Worm (Caenorhabditis elegans) whole organism, young adult: ENCODE measurements around the gene epg-3.
A peak's percentile ranks its signal among the peaks of the same experiment; 100 is the strongest.

ENCODE experiments used
- F10E7.11 ChIP-seq: sonication (generic microtip); optimal IDR thresholded peaks from 2 replicates; lab custom pipeline; 2017; ENCODE audit warnings: mild to moderate bottlenecking, missing genetic modification characterization, moderate library complexity, missing compliant biosample characterization
- F22D6.2 ChIP-seq: sonication (generic microtip); optimal IDR thresholded peaks from 2 replicates; lab custom pipeline; 2016; ENCODE audit warnings: mild to moderate bottlenecking, missing genetic modification characterization, missing compliant biosample characterization
- F33H1.4 ChIP-seq: fragments of 200-800 bp; sonication (Bioruptor generic); IDR thresholded peaks from 2 replicates; pipeline ENCODE4 v1.3.6; 2022; ENCODE audit warnings: missing genetic modification reagents, missing genetic modification characterization, missing compliant biosample characterization
- F52B5.7 ChIP-seq: sonication (generic microtip); optimal IDR thresholded peaks from 2 replicates; lab custom pipeline; 2016; ENCODE audit warnings: mild to moderate bottlenecking, missing genetic modification characterization, missing compliant biosample characterization
- F57A8.1 ChIP-seq: fragments of 200-800 bp; sonication (Bioruptor generic); optimal IDR thresholded peaks from 2 replicates; lab custom pipeline; 2018; ENCODE audit warnings: mild to moderate bottlenecking, missing genetic modification characterization, moderate library complexity, missing compliant biosample characterization
- K12H6.12 ChIP-seq: fragments of 200-800 bp; sonication (Bioruptor generic); optimal IDR thresholded peaks from 2 replicates; lab custom pipeline; 2018; ENCODE audit warnings: mild to moderate bottlenecking, missing genetic modification characterization, missing compliant biosample characterization
- Y53G8AR.9 ChIP-seq: fragments of 200-800 bp; sonication (Bioruptor generic); conservative IDR thresholded peaks from 2 replicates; pipeline ENCODE4 v1.3.6; 2022; ENCODE audit warnings: missing genetic modification reagents, missing genetic modification characterization, missing compliant biosample characterization
- Y79H2A.3 ChIP-seq: fragments of 200-800 bp; sonication (Bioruptor generic); conservative IDR thresholded peaks from 2 replicates; pipeline ENCODE4 v1.3.6; 2022; ENCODE audit warnings: missing genetic modification reagents, missing genetic modification characterization, missing compliant biosample characterization
- akir-1 ChIP-seq: fragments of 200-800 bp; sonication (Bioruptor generic); optimal IDR thresholded peaks from 2 replicates; lab custom pipeline; 2018; ENCODE audit warnings: mild to moderate bottlenecking, missing genetic modification characterization, moderate library complexity, missing compliant biosample characterization
- attf-6 ChIP-seq: fragments of 200-800 bp; sonication (Bioruptor generic); IDR thresholded peaks from 2 replicates; pipeline ENCODE4 v1.3.6; 2022; ENCODE audit warnings: missing genetic modification reagents, missing genetic modification characterization, missing compliant biosample characterization
- bed-2 ChIP-seq: fragments of 200-800 bp; sonication (Bioruptor generic); IDR thresholded peaks from 2 replicates; pipeline ENCODE4 v1.3.6; 2022; ENCODE audit warnings: missing genetic modification reagents, missing genetic modification characterization, missing compliant biosample characterization
- ccch-3 ChIP-seq: fragments of 200-800 bp; sonication (Bioruptor generic); optimal IDR thresholded peaks from 2 replicates; lab custom pipeline; 2018; ENCODE audit warnings: mild to moderate bottlenecking, missing genetic modification characterization, missing compliant biosample characterization
- cebp-1 ChIP-seq, 2 experiments: fragments of 200-800 bp in 1 of 2; sonication (Bioruptor generic) in 1 of 2; sonication (generic microtip) in 1 of 2; IDR thresholded peaks in 1 of 2; optimal IDR thresholded peaks in 1 of 2; 2 replicates each; pipeline versions ENCODE4 v1.3.6 to Lab custom; 2017 to 2022; ENCODE audit warnings: missing compliant biosample characterization in 2 of 2, missing genetic modification characterization in 2 of 2, mild to moderate bottlenecking in 1 of 2, missing genetic modification reagents in 1 of 2, moderate library complexity in 1 of 2
- cebp-2 ChIP-seq: fragments of 200-800 bp; sonication (Bioruptor generic); IDR thresholded peaks from 2 replicates; pipeline ENCODE4 v1.3.6; 2022; ENCODE audit warnings: missing genetic modification characterization, missing compliant biosample characterization
- ceh-100 ChIP-seq: fragments of 200-800 bp; sonication (Bioruptor generic); IDR thresholded peaks from 2 replicates; pipeline ENCODE4 v1.3.6; 2022; ENCODE audit warnings: missing genetic modification reagents, missing genetic modification characterization, missing compliant biosample characterization
- ceh-27 ChIP-seq: fragments of 200-800 bp; sonication (Bioruptor generic); optimal IDR thresholded peaks from 2 replicates; lab custom pipeline; 2018; ENCODE audit warnings: mild to moderate bottlenecking, missing genetic modification characterization, moderate library complexity, missing compliant biosample characterization
- chd-7 ChIP-seq: sonication (generic microtip); optimal IDR thresholded peaks from 2 replicates; lab custom pipeline; 2016; ENCODE audit warnings: mild to moderate bottlenecking, missing genetic modification characterization, moderate library complexity, missing compliant biosample characterization
- die-1 ChIP-seq: sonication (generic microtip); optimal IDR thresholded peaks from 2 replicates; lab custom pipeline; 2016; ENCODE audit warnings: missing genotype, mild to moderate bottlenecking, missing genetic modification characterization, missing compliant biosample characterization
- dpff-1 ChIP-seq: sonication (generic microtip); optimal IDR thresholded peaks from 2 replicates; lab custom pipeline; 2017; ENCODE audit warnings: mild to moderate bottlenecking, missing genetic modification characterization, missing compliant biosample characterization
- dpl-1 ChIP-seq: fragments of 150-350 bp; optimal IDR thresholded peaks from 2 replicates; lab custom pipeline; 2014; ENCODE audit warnings: missing biosample characterization, missing genetic modification reagents, missing genetic modification characterization
- egrh-3 ChIP-seq: fragments of 200-800 bp; sonication (Bioruptor generic); IDR thresholded peaks from 2 replicates; pipeline ENCODE4 v1.3.6; 2022; ENCODE audit warnings: missing genetic modification reagents, missing genetic modification characterization, missing compliant biosample characterization
- ekl-4 ChIP-seq: fragments of 200-800 bp; sonication (Bioruptor generic); IDR thresholded peaks from 2 replicates; pipeline ENCODE4 v1.3.6; 2022; ENCODE audit warnings: missing genetic modification reagents, missing genetic modification characterization, missing compliant biosample characterization
- ets-4 ChIP-seq: fragments of 200-800 bp; sonication (Bioruptor generic); optimal IDR thresholded peaks from 2 replicates; lab custom pipeline; 2018; ENCODE audit warnings: mild to moderate bottlenecking, missing genetic modification characterization, missing compliant biosample characterization
- gei-17 ChIP-seq: fragments of 200-800 bp; sonication (Bioruptor generic); optimal IDR thresholded peaks from 2 replicates; lab custom pipeline; 2018; ENCODE audit warnings: mild to moderate bottlenecking, missing genetic modification characterization, missing compliant biosample characterization
- hmg-20 ChIP-seq: fragments of 200-800 bp; sonication (Bioruptor generic); IDR thresholded peaks from 2 replicates; pipeline ENCODE4 v1.3.6; 2022; ENCODE audit warnings: missing genetic modification reagents, missing genetic modification characterization, missing compliant biosample characterization
- lsy-27 ChIP-seq: sonication (generic microtip); optimal IDR thresholded peaks from 2 replicates; lab custom pipeline; 2017; ENCODE audit warnings: missing genetic modification characterization, mild to moderate bottlenecking, missing compliant biosample characterization, antibody characterized with exemption, missing genotype, borderline replicate concordance; ENCODE audit not compliant: insufficient read depth
- madf-3 ChIP-seq: fragments of 200-800 bp; sonication (Bioruptor generic); IDR thresholded peaks from 2 replicates; pipeline ENCODE4 v1.3.6; 2022; ENCODE audit warnings: missing genetic modification reagents, missing genetic modification characterization, missing compliant biosample characterization
- mxl-1 ChIP-seq: sonication (generic microtip); optimal IDR thresholded peaks from 2 replicates; lab custom pipeline; 2016; ENCODE audit warnings: missing genetic modification characterization, missing compliant biosample characterization
- nfya-1 ChIP-seq: sonication (generic microtip); optimal IDR thresholded peaks from 2 replicates; lab custom pipeline; 2017; ENCODE audit warnings: antibody characterized with exemption, missing compliant biosample characterization, missing genetic modification characterization, borderline replicate concordance; ENCODE audit not compliant: insufficient read depth
- nhr-27 ChIP-seq: fragments of 200-800 bp; sonication (Bioruptor generic); optimal IDR thresholded peaks from 2 replicates; lab custom pipeline; 2018; ENCODE audit warnings: mild to moderate bottlenecking, missing genetic modification characterization, moderate library complexity, missing compliant biosample characterization
- repo-1 ChIP-seq: sonication (generic microtip); optimal IDR thresholded peaks from 2 replicates; lab custom pipeline; 2017; ENCODE audit warnings: mild to moderate bottlenecking, missing genetic modification characterization, missing compliant biosample characterization
- rpc-1 ChIP-seq, 2 experiments: fragments of 150-350 bp in 1 of 2; sonication (generic microtip) in 1 of 2; optimal IDR thresholded peaks; 2 replicates each; lab custom pipeline; 2014 to 2018; ENCODE audit warnings: missing biosample characterization in 1 of 2, missing genetic modification characterization in 1 of 2, missing genetic modification reagents in 1 of 2, missing genotype in 1 of 2
- snpc-3.4 ChIP-seq: sonication (generic microtip); optimal IDR thresholded peaks from 2 replicates; lab custom pipeline; 2017; ENCODE audit warnings: missing genetic modification characterization, mild to moderate bottlenecking, missing compliant biosample characterization, antibody characterized with exemption, moderate library complexity, missing genotype, missing genetic modification reagents
- snpc-4 ChIP-seq, 5 experiments: fragments of 150-350 bp in 1 of 5; sonication (generic microtip) in 4 of 5; optimal IDR thresholded peaks; 2 replicates each; lab custom pipeline; 2014 to 2018; ENCODE audit warnings: missing genetic modification characterization in 5 of 5, missing biosample characterization in 3 of 5, antibody characterized with exemption in 2 of 5, mild to moderate bottlenecking in 2 of 5, missing compliant biosample characterization in 2 of 5, missing genotype in 2 of 5, moderate library complexity in 2 of 5, missing genetic modification reagents in 1 of 5
- tbp1 ChIP-seq: fragments of 200-800 bp; sonication (Bioruptor generic); optimal IDR thresholded peaks from 2 replicates; lab custom pipeline; 2018; ENCODE audit warnings: mild to moderate bottlenecking, missing genetic modification characterization, missing compliant biosample characterization
- unc-62 ChIP-seq: fragments of 150-350 bp; optimal IDR thresholded peaks from 2 replicates; lab custom pipeline; 2014; ENCODE audit warnings: missing biosample characterization, missing genetic modification reagents, missing genetic modification characterization
- ztf-18 ChIP-seq: sonication (generic microtip); optimal IDR thresholded peaks from 2 replicates; lab custom pipeline; 2016; ENCODE audit warnings: missing genotype, mild to moderate bottlenecking, missing genetic modification characterization, missing compliant biosample characterization
- ztf-25 ChIP-seq: fragments of 200-800 bp; sonication (Bioruptor generic); IDR thresholded peaks from 2 replicates; pipeline ENCODE4 v1.3.6; 2022; ENCODE audit warnings: missing genetic modification reagents, missing genetic modification characterization, missing compliant biosample characterization
- ztf-26 ChIP-seq: sonication (generic microtip); optimal IDR thresholded peaks from 2 replicates; lab custom pipeline; 2017; ENCODE audit warnings: missing genetic modification characterization, missing compliant biosample characterization
- ztf-28 ChIP-seq: fragments of 200-800 bp; sonication (Bioruptor generic); IDR thresholded peaks from 2 replicates; pipeline ENCODE4 v1.3.6; 2022; ENCODE audit warnings: missing genetic modification reagents, missing genetic modification characterization, missing compliant biosample characterization
- ztf-3 ChIP-seq: fragments of 200-800 bp; sonication (Bioruptor generic); optimal IDR thresholded peaks from 2 replicates; lab custom pipeline; 2018; ENCODE audit warnings: mild to moderate bottlenecking, missing genetic modification characterization, missing compliant biosample characterization
- ztf-6 ChIP-seq: fragments of 200-800 bp; sonication (Bioruptor generic); IDR thresholded peaks from 2 replicates; pipeline ENCODE4 v1.3.6; 2022; ENCODE audit warnings: missing genetic modification reagents, missing genetic modification characterization, missing compliant biosample characterization

The epg-3 gene

DNA sequence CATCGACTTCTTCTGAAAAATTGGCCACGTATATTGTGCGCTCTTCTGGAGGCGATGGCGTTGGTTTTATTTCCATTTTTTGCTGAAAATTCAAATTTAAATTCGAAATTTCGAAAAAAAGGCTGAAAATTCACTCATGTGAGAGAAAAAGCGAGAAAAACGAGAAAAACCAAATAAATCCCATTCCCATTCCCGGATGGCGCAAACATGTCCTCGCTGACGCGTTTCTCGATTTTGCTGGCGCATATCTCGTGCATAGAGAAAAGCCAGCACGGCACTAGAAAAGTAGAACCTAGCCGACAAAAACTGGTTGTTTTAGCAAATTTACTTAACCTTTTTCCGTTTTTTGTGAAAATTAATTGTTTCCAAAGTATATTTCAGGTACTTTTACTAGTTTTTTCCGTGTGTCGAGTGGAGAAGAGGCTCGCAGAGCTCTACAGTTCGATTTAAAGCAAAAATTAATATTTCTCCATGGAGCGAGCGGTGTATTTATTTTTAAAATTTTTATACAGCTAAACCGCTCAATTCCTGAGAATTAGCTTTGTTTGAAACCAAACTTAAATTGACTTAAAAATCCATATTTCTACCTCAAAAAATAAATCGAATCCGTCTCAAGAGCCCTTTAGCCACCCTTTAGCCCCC, 2.6 kb upstream of the epg-3 start, which contains the start of gene rbm-7 (continued):
- TF ChIP-seq nfya-1 (tag; lab: Kevin White, UChicago) = no peak
- peak; percentile 32 for TF ChIP-seq K12H6.12 (tag; lab: Kevin White, UChicago)
- TF ChIP-seq egrh-3 = no peak
- TF ChIP-seq ztf-28 (GFP tag; lab: Robert Waterston, UW) = no peak
- TF ChIP-seq Y53G8AR.9 (GFP tag; lab: Robert Waterston, UW) = peak; percentile 79; the same call in 1 of the 2 replicates
- TF ChIP-seq snpc-4 (GFP tag; optimal IDR thresholded peaks at IDR 0.05; lab: Kevin White, UChicago) = no peak
- peak in 2 of 4 experiments; percentile 14 to 34 for TF ChIP-seq snpc-4 (tag; optimal IDR thresholded peaks at IDR 0.05; lab: Kevin White, UChicago)
- TF ChIP-seq ztf-6 (GFP tag; lab: Robert Waterston, UW) = no peak
- TF ChIP-seq hmg-20 (GFP tag; lab: Robert Waterston, UW) = no peak
- TF ChIP-seq F10E7.11 = no peak
- TF ChIP-seq Y79H2A.3 (GFP tag; lab: Robert Waterston, UW) = no peak
- TF ChIP-seq die-1 (tag; lab: Kevin White, UChicago) = no peak
- TF ChIP-seq F57A8.1 (GFP tag; lab: Kevin White, UChicago) = no peak
- TF ChIP-seq F22D6.2 (tag; lab: Kevin White, UChicago) = no peak
- no peak for TF ChIP-seq ets-4 (GFP tag; lab: Kevin White, UChicago)
- no peak for TF ChIP-seq attf-6

DNA sequence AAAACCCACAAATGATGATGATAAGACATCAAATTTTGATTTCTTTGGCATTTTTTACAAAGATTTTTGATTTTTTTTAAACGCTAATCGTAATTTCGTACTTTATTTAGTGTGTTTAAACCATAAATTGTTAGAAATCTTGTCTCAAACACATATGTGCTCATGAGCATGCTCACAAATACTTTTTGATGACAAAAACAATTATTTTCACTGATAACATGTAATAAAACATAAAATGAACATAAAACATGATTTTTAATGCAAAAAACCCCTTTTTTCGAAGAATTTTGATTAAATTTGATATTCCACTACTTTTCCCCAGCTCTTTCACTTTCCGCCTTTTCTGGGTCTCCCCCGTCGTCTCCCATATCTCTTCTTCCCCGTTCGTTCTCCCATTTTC, 1.7 kb upstream of the epg-3 start:
- no peak for TF ChIP-seq gei-17 (GFP tag; lab: Kevin White, UChicago)
- TF ChIP-seq bed-2 (GFP tag; lab: Robert Waterston, UW) = no peak
- no peak for TF ChIP-seq ztf-18 (tag; lab: Kevin White, UChicago)
- no peak for TF ChIP-seq dpl-1 (GFP tag; lab: Kevin White, UChicago)
- TF ChIP-seq F33H1.4 (GFP tag; lab: Robert Waterston, UW) = no peak
- no peak for TF ChIP-seq hmg-20 (GFP tag; lab: Robert Waterston, UW)
- no peak for TF ChIP-seq Y79H2A.3 (GFP tag; lab: Robert Waterston, UW)
- no peak for TF ChIP-seq ztf-3 (GFP tag; lab: Kevin White, UChicago)
- no peak for TF ChIP-seq cebp-1 (GFP tag; IDR thresholded peaks at IDR 0.05; lab: Robert Waterston, UW)
- no peak for TF ChIP-seq cebp-1 (tag; optimal IDR thresholded peaks at IDR 0.05; lab: Kevin White, UChicago)
- TF ChIP-seq lsy-27 (tag; lab: Kevin White, UChicago) = no peak
- TF ChIP-seq nhr-27 = no peak
- TF ChIP-seq snpc-3.4 = no peak
- TF ChIP-seq dpff-1 (tag; lab: Kevin White, UChicago) = no peak
- TF ChIP-seq cebp-2 (GFP tag; lab: Robert Waterston, UW) = no peak
- no peak for TF ChIP-seq akir-1 (GFP tag; lab: Kevin White, UChicago)
- TF ChIP-seq snpc-4 (GFP tag; optimal IDR thresholded peaks at IDR 0.05; lab: Kevin White, UChicago) = no peak
- TF ChIP-seq snpc-4 (tag; optimal IDR thresholded peaks at IDR 0.05; lab: Kevin White, UChicago) = no peak
- TF ChIP-seq K12H6.12 (tag; lab: Kevin White, UChicago) = no peak
- TF ChIP-seq madf-3 (GFP tag; lab: Robert Waterston, UW) = no peak

DNA sequence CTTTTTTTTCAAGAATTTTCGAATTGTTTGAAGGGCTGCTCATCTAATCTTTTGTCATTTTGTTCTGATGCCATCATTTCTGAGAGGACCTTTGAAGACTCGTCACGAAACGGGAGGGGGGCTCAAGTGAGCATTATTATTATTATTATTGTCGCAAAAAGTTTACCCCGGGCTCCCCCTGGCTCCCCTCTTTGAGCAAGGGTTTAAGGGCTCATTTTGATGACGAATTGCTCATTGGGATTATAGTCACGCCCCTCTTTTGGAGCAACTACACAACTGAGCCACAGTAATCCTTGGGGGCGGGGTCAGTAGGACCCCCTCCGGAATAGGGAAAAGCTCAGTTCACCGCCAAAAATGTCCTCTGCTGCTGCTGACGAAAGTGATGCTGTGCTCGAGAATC, 7.8 kb downstream of the epg-3 start, which contains the start of gene unc-25:
Gene unc-25, plus strand, starts transcription at position 345 of the 400 bp plus-strand sequence.
- TF ChIP-seq tbp1 (GFP tag; lab: Kevin White, UChicago) (no peak), ztf-18 (tag; lab: Kevin White, UChicago) (no peak), ceh-27 (GFP tag; lab: Kevin White, UChicago) (peak; percentile 70), ztf-25 (GFP tag; lab: Robert Waterston, UW) (no peak), rpc-1 (optimal IDR thresholded peaks at IDR 0.05; lab: Kevin White, UChicago) (no peak), rpc-1 (tag; optimal IDR thresholded peaks at IDR 0.05; lab: Kevin White, UChicago) (no peak), repo-1 (tag; lab: Kevin White, UChicago) (no peak), ekl-4 (GFP tag; lab: Robert Waterston, UW) (no peak), F52B5.7 (tag; lab: Kevin White, UChicago) (peak; percentile 48), bed-2 (GFP tag; lab: Robert Waterston, UW) (no peak), chd-7 (tag; lab: Kevin White, UChicago) (peak; percentile 17), ceh-100 (GFP tag; lab: Robert Waterston, UW) (no peak), ztf-26 (tag; lab: Kevin White, UChicago) (no peak), unc-62 (GFP tag; lab: Kevin White, UChicago) (no peak), mxl-1 (tag; lab: Kevin White, UChicago) (no peak), ccch-3 (GFP tag; lab: Kevin White, UChicago) (no peak), cebp-1 (GFP tag; IDR thresholded peaks at IDR 0.05; lab: Robert Waterston, UW) (no peak), cebp-1 (tag; optimal IDR thresholded peaks at IDR 0.05; lab: Kevin White, UChicago) (no peak), attf-6 (0 out of 2 replicates have a peak, but pooled peaks have one; percentile 49), Y53G8AR.9 (GFP tag; lab: Robert Waterston, UW) (no peak)
